Worm (Caenorhabditis elegans) whole organism, young adult: ENCODE results near the gene C49F8.14.

Source experiments
- B0035.1 ChIP-seq: sonication (generic microtip); optimal IDR thresholded peaks from 2 replicates; lab custom pipeline; 2016; ENCODE audit warnings: missing genetic modification characterization, mild to moderate bottlenecking, missing compliant biosample characterization, missing genotype, missing genetic modification reagents
- C06A6.2 ChIP-seq: fragments of 200-800 bp; sonication (Bioruptor generic); conservative IDR thresholded peaks from 2 replicates; pipeline ENCODE4 v1.3.6; 2022; ENCODE audit warnings: missing genetic modification characterization, missing compliant biosample characterization
- Y67H2A.10 ChIP-seq: fragments of 200-800 bp; sonication (Bioruptor generic); conservative IDR thresholded peaks from 2 replicates; pipeline ENCODE4 v1.3.6; 2022; ENCODE audit warnings: missing genetic modification reagents, missing genetic modification characterization, missing compliant biosample characterization
- ZK185.1 ChIP-seq: sonication (generic microtip); optimal IDR thresholded peaks from 2 replicates; lab custom pipeline; 2016; ENCODE audit warnings: mild to moderate bottlenecking, missing genetic modification characterization, missing compliant biosample characterization; ENCODE audit not compliant: poor library complexity, severe bottlenecking
- ama-1 ChIP-seq, 3 experiments: fragments of 150-350 bp in 1 of 3; sonication (generic microtip) in 2 of 3; optimal IDR thresholded peaks; 2 replicates each; lab custom pipeline; 2014 to 2018; ENCODE audit warnings: missing biosample characterization in 2 of 3, missing genetic modification characterization in 2 of 3, missing genetic modification reagents in 2 of 3
- aptf-2 ChIP-seq: fragments of 200-800 bp; sonication (Bioruptor generic); conservative IDR thresholded peaks from 2 replicates; pipeline ENCODE4 v1.3.6; 2022; ENCODE audit warnings: missing genetic modification reagents, missing genetic modification characterization, missing compliant biosample characterization
- aptf-3 ChIP-seq: fragments of 200-800 bp; sonication (Bioruptor generic); IDR thresholded peaks from 2 replicates; pipeline ENCODE4 v1.3.6; 2022; ENCODE audit warnings: missing genetic modification characterization, missing compliant biosample characterization
- atf-7 ChIP-seq: sonication (generic microtip); optimal IDR thresholded peaks from 2 replicates; lab custom pipeline; 2017; ENCODE audit warnings: mild to moderate bottlenecking, missing genetic modification characterization, missing compliant biosample characterization
- attf-5 ChIP-seq: fragments of 200-800 bp; sonication (Bioruptor generic); optimal IDR thresholded peaks from 2 replicates; lab custom pipeline; 2018; ENCODE audit warnings: mild to moderate bottlenecking, missing genetic modification characterization, missing compliant biosample characterization
- attf-6 ChIP-seq: fragments of 200-800 bp; sonication (Bioruptor generic); IDR thresholded peaks from 2 replicates; pipeline ENCODE4 v1.3.6; 2022; ENCODE audit warnings: missing genetic modification reagents, missing genetic modification characterization, missing compliant biosample characterization
- bed-2 ChIP-seq: fragments of 200-800 bp; sonication (Bioruptor generic); IDR thresholded peaks from 2 replicates; pipeline ENCODE4 v1.3.6; 2022; ENCODE audit warnings: missing genetic modification reagents, missing genetic modification characterization, missing compliant biosample characterization
- cebp-1 ChIP-seq, 2 experiments: fragments of 200-800 bp in 1 of 2; sonication (Bioruptor generic) in 1 of 2; sonication (generic microtip) in 1 of 2; IDR thresholded peaks in 1 of 2; optimal IDR thresholded peaks in 1 of 2; 2 replicates each; pipeline versions ENCODE4 v1.3.6 to Lab custom; 2017 to 2022; ENCODE audit warnings: missing compliant biosample characterization in 2 of 2, missing genetic modification characterization in 2 of 2, mild to moderate bottlenecking in 1 of 2, missing genetic modification reagents in 1 of 2, moderate library complexity in 1 of 2
- chd-7 ChIP-seq: sonication (generic microtip); optimal IDR thresholded peaks from 2 replicates; lab custom pipeline; 2016; ENCODE audit warnings: mild to moderate bottlenecking, missing genetic modification characterization, moderate library complexity, missing compliant biosample characterization
- die-1 ChIP-seq: sonication (generic microtip); optimal IDR thresholded peaks from 2 replicates; lab custom pipeline; 2016; ENCODE audit warnings: missing genotype, mild to moderate bottlenecking, missing genetic modification characterization, missing compliant biosample characterization
- dox-1 ChIP-seq: fragments of 200-800 bp; sonication (Bioruptor generic); IDR thresholded peaks from 2 replicates; pipeline ENCODE4 v1.3.6; 2022; ENCODE audit warnings: missing genetic modification reagents, missing genetic modification characterization, missing compliant biosample characterization
- egl-44 ChIP-seq: fragments of 200-800 bp; sonication (Bioruptor generic); IDR thresholded peaks from 2 replicates; pipeline ENCODE4 v1.3.6; 2022; ENCODE audit warnings: missing genetic modification reagents, missing genetic modification characterization, missing compliant biosample characterization
- egrh-3 ChIP-seq: fragments of 200-800 bp; sonication (Bioruptor generic); IDR thresholded peaks from 2 replicates; pipeline ENCODE4 v1.3.6; 2022; ENCODE audit warnings: missing genetic modification reagents, missing genetic modification characterization, missing compliant biosample characterization
- ets-4 ChIP-seq: fragments of 200-800 bp; sonication (Bioruptor generic); optimal IDR thresholded peaks from 2 replicates; lab custom pipeline; 2018; ENCODE audit warnings: mild to moderate bottlenecking, missing genetic modification characterization, missing compliant biosample characterization
- gei-17 ChIP-seq: fragments of 200-800 bp; sonication (Bioruptor generic); optimal IDR thresholded peaks from 2 replicates; lab custom pipeline; 2018; ENCODE audit warnings: mild to moderate bottlenecking, missing genetic modification characterization, missing compliant biosample characterization
- hsf-1 ChIP-seq: fragments of 200-800 bp; sonication (Bioruptor generic); IDR thresholded peaks from 2 replicates; pipeline ENCODE4 v1.3.6; 2022; ENCODE audit warnings: missing genetic modification reagents, missing genetic modification characterization, missing compliant biosample characterization
- lag-1 ChIP-seq: fragments of 200-800 bp; sonication (Bioruptor generic); IDR thresholded peaks from 2 replicates; pipeline ENCODE4 v1.3.6; 2022; ENCODE audit warnings: missing genetic modification reagents, missing genetic modification characterization, missing compliant biosample characterization
- let-526 ChIP-seq: fragments of 200-800 bp; sonication (Bioruptor generic); IDR thresholded peaks from 2 replicates; pipeline ENCODE4 v1.3.6; 2022; ENCODE audit warnings: missing genetic modification reagents, missing genetic modification characterization, missing compliant biosample characterization
- lin-40 ChIP-seq: sonication (generic microtip); optimal IDR thresholded peaks from 2 replicates; lab custom pipeline; 2016; ENCODE audit warnings: missing genetic modification characterization, mild to moderate bottlenecking, missing compliant biosample characterization, missing genotype, missing genetic modification reagents
- lin-54 ChIP-seq: fragments of 200-800 bp; sonication (Bioruptor generic); optimal IDR thresholded peaks from 2 replicates; lab custom pipeline; 2018; ENCODE audit warnings: mild to moderate bottlenecking, missing genetic modification characterization, missing compliant biosample characterization
- lir-1 ChIP-seq: fragments of 200-800 bp; sonication (Bioruptor generic); conservative IDR thresholded peaks from 2 replicates; pipeline ENCODE4 v1.3.6; 2022; ENCODE audit warnings: missing genetic modification reagents, missing genetic modification characterization, missing compliant biosample characterization
- lsy-27 ChIP-seq: sonication (generic microtip); optimal IDR thresholded peaks from 2 replicates; lab custom pipeline; 2017; ENCODE audit warnings: missing genetic modification characterization, mild to moderate bottlenecking, missing compliant biosample characterization, antibody characterized with exemption, missing genotype, borderline replicate concordance; ENCODE audit not compliant: insufficient read depth
- madf-10 ChIP-seq: sonication (generic microtip); optimal IDR thresholded peaks from 2 replicates; lab custom pipeline; 2016; ENCODE audit warnings: mild to moderate bottlenecking, missing genetic modification characterization, missing compliant biosample characterization
- mcd-1 ChIP-seq: fragments of 200-800 bp; sonication (Bioruptor generic); IDR thresholded peaks from 2 replicates; pipeline ENCODE4 v1.3.6; 2022; ENCODE audit warnings: missing genetic modification reagents, missing genetic modification characterization, missing compliant biosample characterization
- pbrm-1 ChIP-seq: fragments of 200-800 bp; sonication (Bioruptor generic); IDR thresholded peaks from 2 replicates; pipeline ENCODE4 v1.3.6; 2022; ENCODE audit warnings: missing genetic modification reagents, missing genetic modification characterization, missing compliant biosample characterization
- repo-1 ChIP-seq: sonication (generic microtip); optimal IDR thresholded peaks from 2 replicates; lab custom pipeline; 2017; ENCODE audit warnings: mild to moderate bottlenecking, missing genetic modification characterization, missing compliant biosample characterization
- rpc-1 ChIP-seq, 2 experiments: fragments of 150-350 bp in 1 of 2; sonication (generic microtip) in 1 of 2; optimal IDR thresholded peaks; 2 replicates each; lab custom pipeline; 2014 to 2018; ENCODE audit warnings: missing biosample characterization in 1 of 2, missing genetic modification characterization in 1 of 2, missing genetic modification reagents in 1 of 2, missing genotype in 1 of 2
- sea-2 ChIP-seq: fragments of 200-800 bp; sonication (Bioruptor generic); IDR thresholded peaks from 2 replicates; pipeline ENCODE4 v1.3.6; 2022; ENCODE audit warnings: missing genetic modification characterization, missing compliant biosample characterization
- snpc-3.4 ChIP-seq: sonication (generic microtip); optimal IDR thresholded peaks from 2 replicates; lab custom pipeline; 2017; ENCODE audit warnings: missing genetic modification characterization, mild to moderate bottlenecking, missing compliant biosample characterization, antibody characterized with exemption, moderate library complexity, missing genotype, missing genetic modification reagents
- snpc-4 ChIP-seq, 5 experiments: fragments of 150-350 bp in 1 of 5; sonication (generic microtip) in 4 of 5; optimal IDR thresholded peaks; 2 replicates each; lab custom pipeline; 2014 to 2018; ENCODE audit warnings: missing genetic modification characterization in 5 of 5, missing biosample characterization in 3 of 5, antibody characterized with exemption in 2 of 5, mild to moderate bottlenecking in 2 of 5, missing compliant biosample characterization in 2 of 5, missing genotype in 2 of 5, moderate library complexity in 2 of 5, missing genetic modification reagents in 1 of 5
- somi-1 ChIP-seq: fragments of 200-800 bp; sonication (Bioruptor generic); optimal IDR thresholded peaks from 2 replicates; lab custom pipeline; 2018; ENCODE audit warnings: mild to moderate bottlenecking, missing genetic modification characterization, missing compliant biosample characterization
- tlf-1 ChIP-seq: fragments of 200-800 bp; sonication (Bioruptor generic); optimal IDR thresholded peaks from 2 replicates; lab custom pipeline; 2018; ENCODE audit warnings: mild to moderate bottlenecking, missing genetic modification characterization, missing compliant biosample characterization
- unc-62 ChIP-seq: fragments of 150-350 bp; optimal IDR thresholded peaks from 2 replicates; lab custom pipeline; 2014; ENCODE audit warnings: missing biosample characterization, missing genetic modification reagents, missing genetic modification characterization
- zfh-2 ChIP-seq: fragments of 200-800 bp; sonication (Bioruptor generic); conservative IDR thresholded peaks from 2 replicates; pipeline ENCODE4 v1.3.6; 2022; ENCODE audit warnings: missing genetic modification reagents, missing genetic modification characterization, missing compliant biosample characterization
- ztf-28 ChIP-seq: fragments of 200-800 bp; sonication (Bioruptor generic); IDR thresholded peaks from 2 replicates; pipeline ENCODE4 v1.3.6; 2022; ENCODE audit warnings: missing genetic modification reagents, missing genetic modification characterization, missing compliant biosample characterization
- ztf-3 ChIP-seq: fragments of 200-800 bp; sonication (Bioruptor generic); optimal IDR thresholded peaks from 2 replicates; lab custom pipeline; 2018; ENCODE audit warnings: mild to moderate bottlenecking, missing genetic modification characterization, missing compliant biosample characterization

C49F8.14 gene

DNA sequence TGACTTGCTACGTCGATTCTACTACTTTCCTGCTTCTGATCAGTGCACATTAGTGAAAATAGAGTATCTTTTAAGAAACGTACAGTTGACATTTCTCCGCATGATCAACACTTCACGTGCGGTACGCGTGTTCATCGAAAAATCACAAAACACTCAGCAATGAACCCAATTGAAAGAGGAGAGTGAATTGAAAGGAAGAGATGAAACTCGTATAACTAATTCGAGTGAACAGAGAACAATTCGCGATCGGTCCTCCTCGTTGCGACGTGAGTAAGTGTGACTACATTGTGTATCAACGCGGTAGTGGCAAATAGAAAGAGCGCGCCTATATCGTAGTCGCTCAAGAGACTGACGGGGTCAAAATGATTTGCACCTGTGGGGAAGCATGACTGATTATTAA is 23.2 kb downstream of the C49F8.14 start (continued):
- peak; percentile 66 for TF ChIP-seq atf-7
- no peak for TF ChIP-seq die-1 (tag; lab: Kevin White, UChicago)
- TF ChIP-seq lin-54 (GFP tag; lab: Kevin White, UChicago): no peak
- TF ChIP-seq ztf-3 (GFP tag; lab: Kevin White, UChicago): no peak
- TF ChIP-seq chd-7 (tag; lab: Kevin White, UChicago): peak; percentile 50
- TF ChIP-seq ztf-28: no peak
- TF ChIP-seq aptf-2 (GFP tag; lab: Robert Waterston, UW): no peak
- no peak for TF ChIP-seq repo-1
- no peak for TF ChIP-seq sea-2
- no peak for TF ChIP-seq attf-5
- TF ChIP-seq C06A6.2 (GFP tag; lab: Robert Waterston, UW): no peak
- no peak for TF ChIP-seq egl-44
- no peak for TF ChIP-seq ama-1 (optimal IDR thresholded peaks at IDR 0.05; lab: Kevin White, UChicago)
- no peak for TF ChIP-seq ama-1 (GFP tag; optimal IDR thresholded peaks at IDR 0.05; lab: Kevin White, UChicago)
- TF ChIP-seq hsf-1 (GFP tag; lab: Robert Waterston, UW): no peak
- no peak for TF ChIP-seq Y67H2A.10 (GFP tag; lab: Robert Waterston, UW)
- TF ChIP-seq pbrm-1 (GFP tag; lab: Robert Waterston, UW): no peak
- TF ChIP-seq somi-1 (GFP tag; lab: Kevin White, UChicago): no peak
- TF ChIP-seq mcd-1: no peak
- TF ChIP-seq attf-6 (GFP tag; lab: Robert Waterston, UW): no peak
- no peak for TF ChIP-seq B0035.1
- TF ChIP-seq lin-40: peak; percentile 67
- peak; percentile 1 for TF ChIP-seq gei-17
- TF ChIP-seq ZK185.1: peak; percentile 59
- TF ChIP-seq lag-1 (GFP tag; lab: Robert Waterston, UW): no peak
- no peak for TF ChIP-seq snpc-3.4 (tag; lab: Kevin White, UChicago)
- TF ChIP-seq egrh-3 (GFP tag; lab: Robert Waterston, UW): no peak
- TF ChIP-seq ets-4 (GFP tag; lab: Kevin White, UChicago): no peak
- TF ChIP-seq dox-1: 0 out of 2 replicates have a peak, but pooled peaks have one; percentile 6
- peak; percentile 30 for TF ChIP-seq madf-10 (tag; lab: Kevin White, UChicago)
- no peak for TF ChIP-seq snpc-4 (GFP tag; optimal IDR thresholded peaks at IDR 0.05; lab: Kevin White, UChicago)
- TF ChIP-seq snpc-4 (tag; optimal IDR thresholded peaks at IDR 0.05; lab: Kevin White, UChicago): peak in 2 of 4 experiments; percentile 22 to 23
- TF ChIP-seq let-526 (GFP tag; lab: Robert Waterston, UW): no peak
- no peak for TF ChIP-seq unc-62 (GFP tag; lab: Kevin White, UChicago)
- no peak for TF ChIP-seq zfh-2 (GFP tag; lab: Robert Waterston, UW)
- TF ChIP-seq lir-1: no peak
- no peak for TF ChIP-seq rpc-1 (optimal IDR thresholded peaks at IDR 0.05; lab: Kevin White, UChicago)
- no peak for TF ChIP-seq rpc-1 (tag; optimal IDR thresholded peaks at IDR 0.05; lab: Kevin White, UChicago)

ce11 chrX:13352164-13352563 is 24.6 kb downstream of the C49F8.14 start:
- TF ChIP-seq cebp-1 (GFP tag; IDR thresholded peaks at IDR 0.05; lab: Robert Waterston, UW) (no peak), cebp-1 (tag; optimal IDR thresholded peaks at IDR 0.05; lab: Kevin White, UChicago) (peak; percentile 52), snpc-3.4 (tag; lab: Kevin White, UChicago) (no peak), aptf-3 (GFP tag; lab: Robert Waterston, UW) (no peak), tlf-1 (GFP tag; lab: Kevin White, UChicago) (no peak), bed-2 (GFP tag; lab: Robert Waterston, UW) (no peak), lsy-27 (tag; lab: Kevin White, UChicago) (no peak)
- TF ChIP-seq, all 124 proteins: peak for 1
